Fruit fly (Drosophila melanogaster): Measurements from ENCODE around the gene alpha4GT1.

Gene alpha4GT1

DNA sequence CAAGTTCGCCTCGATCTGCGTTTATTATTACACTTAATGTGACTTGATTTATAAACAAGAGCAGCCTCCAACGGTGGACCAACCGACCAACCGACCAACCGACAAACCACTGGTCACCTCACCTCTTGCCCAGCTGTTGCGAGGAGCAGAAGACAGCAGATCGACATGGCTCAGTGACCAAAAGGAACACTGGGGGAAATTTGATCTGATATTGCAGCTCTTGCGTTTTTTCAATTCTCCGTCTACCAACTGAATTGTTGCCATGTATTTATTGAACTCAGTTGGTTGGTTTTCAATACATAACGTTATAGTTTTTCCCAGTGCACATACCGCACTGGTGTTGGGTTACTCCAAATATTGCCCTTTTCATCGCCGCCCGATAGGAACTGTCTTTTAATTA lies 18.3 kb downstream of the alpha4GT1 start:
- TF ChIP-seq Eip93F (GFP tag; optimal IDR thresholded peaks at IDR 0.05): no peak
- no peak for TF ChIP-seq Blimp-1 (GFP tag; optimal IDR thresholded peaks at IDR 0.05)
- no peak for TF ChIP-seq CG8632 (GFP tag; optimal IDR thresholded peaks at IDR 0.05)
- peak; percentile 40 for TF ChIP-seq acj6 (GFP tag; optimal IDR thresholded peaks at IDR 0.05)
- TF ChIP-seq Sox15 (GFP tag; optimal IDR thresholded peaks at IDR 0.05): peak; percentile 2
- TF ChIP-seq CG1621 (tag; optimal IDR thresholded peaks at IDR 0.05): peak; percentile 15
- peak; percentile 36 for TF ChIP-seq OdsH (GFP tag; optimal IDR thresholded peaks at IDR 0.05)
- peak; percentile 37 for TF ChIP-seq fd59A (GFP tag; optimal IDR thresholded peaks at IDR 0.05)
- peak; percentile 49 for TF ChIP-seq cyc (GFP tag; optimal IDR thresholded peaks at IDR 0.05)
- TF ChIP-seq eg (GFP tag; IDR thresholded peaks at IDR 0.05): no peak
- peak; percentile 19 for TF ChIP-seq achi (GFP tag; optimal IDR thresholded peaks at IDR 0.05)
- peak; percentile 55 for TF ChIP-seq Smox (GFP tag; optimal IDR thresholded peaks at IDR 0.05)
- TF ChIP-seq topi (GFP tag; optimal IDR thresholded peaks at IDR 0.05): peak; percentile 29
- TF ChIP-seq Sox102F (GFP tag; optimal IDR thresholded peaks at IDR 0.05): peak; percentile 51
- TF ChIP-seq CG6792 (GFP tag; optimal IDR thresholded peaks at IDR 0.05): peak; percentile 53
- peak; percentile 60 for TF ChIP-seq CG6808 (GFP tag; optimal IDR thresholded peaks at IDR 0.05)
- TF ChIP-seq CG32006 (GFP tag; optimal IDR thresholded peaks at IDR 0.05): peak; percentile 3
- TF ChIP-seq CG8119 (GFP tag; IDR thresholded peaks at IDR 0.05): no peak
- TF ChIP-seq CG34406 (GFP tag; optimal IDR thresholded peaks at IDR 0.05): peak; percentile 58
- peak; percentile 22 for TF ChIP-seq CG10669 (GFP tag; optimal IDR thresholded peaks at IDR 0.05)
- TF ChIP-seq dac (GFP tag; optimal IDR thresholded peaks at IDR 0.05): no peak
- peak; percentile 27 to 38 for TF ChIP-seq ss (GFP tag; optimal IDR thresholded peaks at IDR 0.05)
- no peak for TF ChIP-seq Lpt (GFP tag; optimal IDR thresholded peaks at IDR 0.05)
- TF ChIP-seq esn (GFP tag; optimal IDR thresholded peaks at IDR 0.05): peak; percentile 76
- peak; percentile 66 for TF ChIP-seq CG6163 (GFP tag; IDR thresholded peaks at IDR 0.05)
- peak; percentile 28 for TF ChIP-seq lz (GFP tag; optimal IDR thresholded peaks at IDR 0.05)
- peak; percentile 27 for TF ChIP-seq net (GFP tag; optimal IDR thresholded peaks at IDR 0.05)
- no peak for TF ChIP-seq CG11294 (GFP tag; IDR thresholded peaks at IDR 0.05)
- no peak for TF ChIP-seq CG11762 (GFP tag; optimal IDR thresholded peaks at IDR 0.05; ENCODE audit: insufficient read depth)
- peak in 1 of 2 experiments; percentile 31 for TF ChIP-seq salr (GFP tag; optimal IDR thresholded peaks at IDR 0.05)
- peak; percentile 59 for TF ChIP-seq Met (GFP tag; optimal IDR thresholded peaks at IDR 0.05)
- peak; percentile 22 for TF ChIP-seq CG3032 (tag; optimal IDR thresholded peaks at IDR 0.05)
- TF ChIP-seq Hr38 (GFP tag; optimal IDR thresholded peaks at IDR 0.05): no peak
- peak; percentile 65 for TF ChIP-seq CG3919 (GFP tag; optimal IDR thresholded peaks at IDR 0.05)
- TF ChIP-seq CG6854 (GFP tag; optimal IDR thresholded peaks at IDR 0.05): peak; percentile 22
- no peak for TF ChIP-seq CG8319 (GFP tag; optimal IDR thresholded peaks at IDR 0.05)
- peak; percentile 83 for TF ChIP-seq Eip78C (GFP tag)
- TF ChIP-seq Hr4 (GFP tag; optimal IDR thresholded peaks at IDR 0.05): no peak
- peak; percentile 16 for TF ChIP-seq Ets21C (GFP tag; optimal IDR thresholded peaks at IDR 0.05)
- peak; percentile 7 for TF ChIP-seq vri (GFP tag; optimal IDR thresholded peaks at IDR 0.05)
- no peak for TF ChIP-seq fkh (GFP tag; optimal IDR thresholded peaks at IDR 0.05)
- peak; percentile 21 for TF ChIP-seq CG7368 (GFP tag; optimal IDR thresholded peaks at IDR 0.05)
- no peak for TF ChIP-seq CG15336 (GFP tag; IDR thresholded peaks at IDR 0.05)
- TF ChIP-seq Ets96B (tag; optimal IDR thresholded peaks at IDR 0.05): peak; percentile 48
- TF ChIP-seq spab (GFP tag; optimal IDR thresholded peaks at IDR 0.05): peak; percentile 17
- TF ChIP-seq CG16779 (tag; optimal IDR thresholded peaks at IDR 0.05): no peak
- TF ChIP-seq CG10631 (GFP tag; optimal IDR thresholded peaks at IDR 0.05): peak; percentile 52
- TF ChIP-seq pdm3 (GFP tag; optimal IDR thresholded peaks at IDR 0.05): peak; percentile 23
- peak; percentile 11 for TF ChIP-seq CG11902 (GFP tag; optimal IDR thresholded peaks at IDR 0.05)
- TF ChIP-seq Sox14 (GFP tag; optimal IDR thresholded peaks at IDR 0.05): peak; percentile 19
- TF ChIP-seq dsx (GFP tag; optimal IDR thresholded peaks at IDR 0.05; ENCODE audit: poor library complexity, severe bottlenecking): peak; percentile 41
- TF ChIP-seq CG6276 (GFP tag; optimal IDR thresholded peaks at IDR 0.05): no peak

Measured in whole organism, prepupa.